Worm (Caenorhabditis elegans): Measurements from ENCODE around the gene lgg-1.
A peak's percentile ranks its signal among the peaks of the same experiment; 100 is the strongest.

The lgg-1 gene

ce11 chrII:6347341-6348118 lies at the start of gene lgg-1 (continued):
- peak; percentile 29; the same call in 1 of the 2 replicates for TF ChIP-seq egrh-3 (GFP tag; IDR thresholded peaks at IDR 0.05)
- no peak for TF ChIP-seq ceh-79 (tag; optimal IDR thresholded peaks at IDR 0.05)
- peak; percentile 0 for TF ChIP-seq F57A8.1 (GFP tag; optimal IDR thresholded peaks at IDR 0.05)
- TF ChIP-seq let-526 (GFP tag; IDR thresholded peaks at IDR 0.05) = peak; percentile 78; the same call in 1 of the 2 replicates
- TF ChIP-seq nhr-27 (tag; optimal IDR thresholded peaks at IDR 0.05) = no peak
- TF ChIP-seq chd-7 (tag; optimal IDR thresholded peaks at IDR 0.05) = peak; percentile 81
- TF ChIP-seq sptf-2 (GFP tag; optimal IDR thresholded peaks at IDR 0.05) = no peak
- TF ChIP-seq ztf-3 (GFP tag; optimal IDR thresholded peaks at IDR 0.05) = peak; percentile 54
- no peak for TF ChIP-seq ccch-3 (GFP tag; optimal IDR thresholded peaks at IDR 0.05)
- TF ChIP-seq ztf-28 (GFP tag; IDR thresholded peaks at IDR 0.05) = no peak
- no peak for TF ChIP-seq attf-3 (GFP tag; conservative IDR thresholded peaks at IDR 0.05)
- no peak for TF ChIP-seq F49E8.2 (tag; optimal IDR thresholded peaks at IDR 0.05; ENCODE audit: insufficient read depth)
- no peak for TF ChIP-seq snpc-3.4 (tag; optimal IDR thresholded peaks at IDR 0.05)
- no peak for TF ChIP-seq hlh-26 (GFP tag; conservative IDR thresholded peaks at IDR 0.05)
- TF ChIP-seq B0261.1 (tag; optimal IDR thresholded peaks at IDR 0.05) = no peak
- no peak; the same call in 1 of the 2 replicates for TF ChIP-seq zfh-2 (GFP tag; conservative IDR thresholded peaks at IDR 0.05)
- TF ChIP-seq nhr-120 (GFP tag; IDR thresholded peaks at IDR 0.05) = no peak
- peak; percentile 18; the same call in 1 of the 2 replicates for TF ChIP-seq Y67H2A.10 (GFP tag; conservative IDR thresholded peaks at IDR 0.05)
- TF ChIP-seq dpff-1 (tag; optimal IDR thresholded peaks at IDR 0.05) = no peak
- TF ChIP-seq snpc-4 (GFP tag; optimal IDR thresholded peaks at IDR 0.05) = no peak
- peak in 3 of 4 experiments; percentile 1 to 12 (median 10) for TF ChIP-seq snpc-4 (tag; optimal IDR thresholded peaks at IDR 0.05)
- peak; percentile 11 for TF ChIP-seq lin-40 (tag; optimal IDR thresholded peaks at IDR 0.05)
- no peak; the same call in 1 of the 2 replicates for TF ChIP-seq egl-44 (GFP tag; IDR thresholded peaks at IDR 0.05)
- TF ChIP-seq B0019.2 (GFP tag; conservative IDR thresholded peaks at IDR 0.05) = peak; percentile 47
- TF ChIP-seq him-1 (tag; optimal IDR thresholded peaks at IDR 0.05) = no peak
- TF ChIP-seq cebp-1 (GFP tag; IDR thresholded peaks at IDR 0.05) = peak; percentile 87
- peak; percentile 96 for TF ChIP-seq cebp-1 (tag; optimal IDR thresholded peaks at IDR 0.05)
- no peak for TF ChIP-seq hsf-1 (GFP tag; IDR thresholded peaks at IDR 0.05)
- TF ChIP-seq F10E7.11 (tag; optimal IDR thresholded peaks at IDR 0.05) = no peak
- TF ChIP-seq zim-3 (tag; optimal IDR thresholded peaks at IDR 0.05) = peak; percentile 57
- TF ChIP-seq nhr-80 (tag; optimal IDR thresholded peaks at IDR 0.05) = no peak
- TF ChIP-seq mcd-1 (GFP tag; IDR thresholded peaks at IDR 0.05) = peak; percentile 56
- 0 out of 2 replicates have a peak, but pooled peaks have one; percentile 16 for TF ChIP-seq ceh-40 (GFP tag; IDR thresholded peaks at IDR 0.05)

ce11 chrII:6394037-6394436 lies 46.5 kb upstream of the lgg-1 start:
- no peak for TF ChIP-seq F52B5.7 (tag; optimal IDR thresholded peaks at IDR 0.05)
- no peak for TF ChIP-seq unc-62 (GFP tag; optimal IDR thresholded peaks at IDR 0.05)
- TF ChIP-seq C17E4.6 (GFP tag; IDR thresholded peaks at IDR 0.05) = no peak
- no peak for TF ChIP-seq Y53G8AR.9 (GFP tag; conservative IDR thresholded peaks at IDR 0.05)
- no peak for TF ChIP-seq ceh-91 (GFP tag; IDR thresholded peaks at IDR 0.05)
- no peak for TF ChIP-seq tbp1 (GFP tag; optimal IDR thresholded peaks at IDR 0.05)
- TF ChIP-seq nfya-2 (GFP tag; IDR thresholded peaks at IDR 0.05) = no peak
- TF ChIP-seq Y53F4B.3 (GFP tag; IDR thresholded peaks at IDR 0.05) = no peak
- no peak for TF ChIP-seq cebp-2 (GFP tag; IDR thresholded peaks at IDR 0.05)
- no peak for TF ChIP-seq snpc-1.1 (tag; optimal IDR thresholded peaks at IDR 0.05; ENCODE audit: insufficient read depth)
- no peak for TF ChIP-seq chd-7 (tag; optimal IDR thresholded peaks at IDR 0.05)
- no peak for TF ChIP-seq zim-3 (tag; optimal IDR thresholded peaks at IDR 0.05)
- TF ChIP-seq gei-17 (GFP tag; optimal IDR thresholded peaks at IDR 0.05) = no peak

All from whole organism, young adult.